Worm (Caenorhabditis elegans) whole organism, L4 larva: Measurements from ENCODE around the gene dmsr-10.

Experiments
- F37D6.2 ChIP-seq: sonication (generic microtip); optimal IDR thresholded peaks from 2 replicates; lab custom pipeline; 2016; ENCODE audit warnings: mild to moderate bottlenecking, missing genetic modification characterization, missing compliant biosample characterization
- F44E2.7 ChIP-seq: fragments of 200-800 bp; sonication (Bioruptor generic); IDR thresholded peaks from 2 replicates; pipeline ENCODE4 v2.1.2; 2022; ENCODE audit warnings: missing genetic modification characterization, missing compliant biosample characterization
- F49E8.2 ChIP-seq: sonication (generic microtip); optimal IDR thresholded peaks from 2 replicates; lab custom pipeline; 2016; ENCODE audit warnings: missing compliant biosample characterization, mild to moderate bottlenecking, missing genetic modification characterization, borderline replicate concordance
- Y105C5A.15 ChIP-seq: fragments of 200-800 bp; sonication (Bioruptor generic); IDR thresholded peaks from 2 replicates; pipeline ENCODE4 v1.3.6; 2022; ENCODE audit warnings: missing genetic modification characterization, missing compliant biosample characterization
- ZK546.5 ChIP-seq, 2 experiments: sonication (generic microtip); optimal IDR thresholded peaks; 2 replicates each; lab custom pipeline; 2017; ENCODE audit warnings: missing biosample characterization in 2 of 2, missing genetic modification characterization in 2 of 2
- aly-2 ChIP-seq: sonication (generic microtip); optimal IDR thresholded peaks from 2 replicates; lab custom pipeline; 2018; ENCODE audit warnings: missing biosample characterization, missing genetic modification characterization
- attf-4 ChIP-seq: sonication (generic microtip); optimal IDR thresholded peaks from 3 replicates; lab custom pipeline; 2017; ENCODE audit warnings: missing biosample characterization, missing genetic modification characterization
- ceh-20 ChIP-seq: fragments of 200-800 bp; sonication (Bioruptor generic); IDR thresholded peaks from 2 replicates; pipeline ENCODE4 v1.3.6; 2022; ENCODE audit warnings: missing genetic modification reagents, missing genetic modification characterization, missing compliant biosample characterization
- ceh-28 ChIP-seq: fragments of 150-350 bp; optimal IDR thresholded peaks from 2 replicates; lab custom pipeline; 2014; ENCODE audit warnings: missing biosample characterization, missing genetic modification reagents, missing genetic modification characterization
- ceh-82 ChIP-seq: sonication (generic microtip); optimal IDR thresholded peaks from 2 replicates; lab custom pipeline; 2017; ENCODE audit warnings: missing biosample characterization, missing genetic modification characterization
- cey-2 ChIP-seq: sonication (generic microtip); optimal IDR thresholded peaks from 3 replicates; lab custom pipeline; 2017; ENCODE audit warnings: missing genetic modification characterization, mild to moderate bottlenecking, missing compliant biosample characterization, antibody characterized with exemption, borderline replicate concordance; ENCODE audit not compliant: insufficient read depth
- ctbp-1 ChIP-seq: fragments of 200-800 bp; sonication (Bioruptor generic); IDR thresholded peaks from 2 replicates; pipeline ENCODE4 v1.3.6; 2022; ENCODE audit warnings: missing genetic modification reagents, missing genetic modification characterization, missing compliant biosample characterization
- daf-16 ChIP-seq, 3 experiments: sonication (generic microtip); optimal IDR thresholded peaks; 2 replicates each; lab custom pipeline; 2016 to 2017; ENCODE audit warnings: missing genetic modification characterization in 3 of 3, missing genetic modification reagents in 3 of 3, mild to moderate bottlenecking in 2 of 3, missing compliant biosample characterization in 2 of 3, missing biosample characterization in 1 of 3, moderate library complexity in 1 of 3
- dmd-8 ChIP-seq: fragments of 200-800 bp; sonication (Bioruptor generic); IDR thresholded peaks from 2 replicates; pipeline ENCODE4 v1.3.6; 2022; ENCODE audit warnings: missing genetic modification characterization, missing compliant biosample characterization
- dpl-1 ChIP-seq: fragments of 150-350 bp; optimal IDR thresholded peaks from 2 replicates; lab custom pipeline; 2014; ENCODE audit warnings: missing biosample characterization, missing genetic modification reagents, missing genetic modification characterization
- dve-1 ChIP-seq: sonication (generic microtip); optimal IDR thresholded peaks from 2 replicates; lab custom pipeline; 2017; ENCODE audit warnings: antibody characterized with exemption, mild to moderate bottlenecking, missing genetic modification characterization, missing compliant biosample characterization; ENCODE audit not compliant: insufficient read depth
- egl-43 ChIP-seq: fragments of 200-800 bp; sonication (Bioruptor generic); IDR thresholded peaks from 2 replicates; pipeline ENCODE4 v1.3.6; 2022; ENCODE audit warnings: missing genetic modification reagents, missing genetic modification characterization, missing compliant biosample characterization
- gei-8 ChIP-seq: fragments of 200-800 bp; sonication (Bioruptor generic); optimal IDR thresholded peaks from 2 replicates; lab custom pipeline; 2018; ENCODE audit warnings: mild to moderate bottlenecking, missing genetic modification characterization, missing compliant biosample characterization
- hlh-11 ChIP-seq: fragments of 200-800 bp; sonication (Bioruptor generic); optimal IDR thresholded peaks from 2 replicates; lab custom pipeline; 2018; ENCODE audit warnings: mild to moderate bottlenecking, missing genetic modification characterization, missing compliant biosample characterization
- hlh-30 ChIP-seq: sonication (generic microtip); optimal IDR thresholded peaks from 2 replicates; lab custom pipeline; 2017; ENCODE audit warnings: antibody characterized with exemption, mild to moderate bottlenecking, missing genetic modification characterization, missing compliant biosample characterization; ENCODE audit not compliant: insufficient read depth
- hmg-1.1 ChIP-seq: fragments of 200-800 bp; sonication (Bioruptor generic); IDR thresholded peaks from 2 replicates; pipeline ENCODE4 v1.3.6; 2022; ENCODE audit warnings: missing genetic modification reagents, missing genetic modification characterization, missing compliant biosample characterization
- lim-7 ChIP-seq: fragments of 200-800 bp; sonication (Bioruptor generic); IDR thresholded peaks from 2 replicates; pipeline ENCODE4 v1.3.6; 2022; ENCODE audit warnings: missing genetic modification characterization, missing compliant biosample characterization
- lin-15B ChIP-seq: fragments of 150-350 bp; sonication (generic microtip); optimal IDR thresholded peaks from 3 replicates; lab custom pipeline; 2014; ENCODE audit warnings: missing biosample characterization, missing genetic modification characterization
- lin-38 ChIP-seq: fragments of 200-800 bp; sonication (Bioruptor generic); IDR thresholded peaks from 2 replicates; pipeline ENCODE4 v1.3.6; 2022; ENCODE audit warnings: missing genetic modification reagents, missing genetic modification characterization, missing compliant biosample characterization
- mdl-1 ChIP-seq, 2 experiments: fragments of 150-350 bp in 1 of 2; sonication (generic microtip) in 1 of 2; optimal IDR thresholded peaks; 2 replicates each; lab custom pipeline; 2014 to 2017; ENCODE audit warnings: missing biosample characterization in 2 of 2, missing genetic modification characterization in 2 of 2
- mep-1 ChIP-seq: fragments of 150-350 bp; sonication (generic microtip); optimal IDR thresholded peaks from 3 replicates; lab custom pipeline; 2014; ENCODE audit warnings: missing biosample characterization, missing genetic modification characterization
- mxl-2 ChIP-seq: fragments of 200-800 bp; sonication (Bioruptor generic); conservative IDR thresholded peaks from 2 replicates; pipeline ENCODE4 v1.3.6; 2022; ENCODE audit warnings: missing genetic modification reagents, missing genetic modification characterization, missing compliant biosample characterization
- mxl-3 ChIP-seq: fragments of 200-800 bp; sonication (Bioruptor generic); optimal IDR thresholded peaks from 2 replicates; lab custom pipeline; 2018; ENCODE audit warnings: mild to moderate bottlenecking, missing genetic modification characterization, missing compliant biosample characterization
- nhr-10 ChIP-seq: fragments of 150-350 bp; optimal IDR thresholded peaks from 2 replicates; lab custom pipeline; 2014; ENCODE audit warnings: missing biosample characterization, missing genetic modification characterization
- nhr-102 ChIP-seq: sonication (generic microtip); optimal IDR thresholded peaks from 2 replicates; lab custom pipeline; 2016; ENCODE audit warnings: mild to moderate bottlenecking, missing genetic modification characterization, moderate library complexity, missing compliant biosample characterization
- nhr-11 ChIP-seq: fragments of 150-350 bp; optimal IDR thresholded peaks from 2 replicates; lab custom pipeline; 2014; ENCODE audit warnings: missing biosample characterization, missing genetic modification characterization
- nhr-28 ChIP-seq: fragments of 150-350 bp; optimal IDR thresholded peaks from 2 replicates; lab custom pipeline; 2014; ENCODE audit warnings: missing biosample characterization, missing genetic modification characterization
- nhr-48 ChIP-seq: sonication (generic microtip); optimal IDR thresholded peaks from 2 replicates; lab custom pipeline; 2016; ENCODE audit warnings: mild to moderate bottlenecking, missing genetic modification characterization, missing compliant biosample characterization
- nhr-76 ChIP-seq: fragments of 150-350 bp; optimal IDR thresholded peaks from 2 replicates; lab custom pipeline; 2014; ENCODE audit warnings: missing biosample characterization, missing genetic modification characterization
- pha-4 ChIP-seq, 2 experiments: fragments of 150-350 bp in 1 of 2; fragments of 200-800 bp in 1 of 2; sonication (Bioruptor generic) in 1 of 2; IDR thresholded peaks in 1 of 2; optimal IDR thresholded peaks in 1 of 2; 2 replicates each; pipeline versions ENCODE4 v1.3.6 to Lab custom; 2014 to 2022; ENCODE audit warnings: missing genetic modification characterization in 2 of 2, missing genetic modification reagents in 2 of 2, missing biosample characterization in 1 of 2, missing compliant biosample characterization in 1 of 2
- rbr-2 ChIP-seq: sonication (generic microtip); optimal IDR thresholded peaks from 2 replicates; lab custom pipeline; 2016; ENCODE audit warnings: missing genotype, missing genetic modification characterization, missing compliant biosample characterization
- saeg-2 ChIP-seq: fragments of 200-800 bp; sonication (Bioruptor generic); IDR thresholded peaks from 2 replicates; pipeline ENCODE4 v1.3.6; 2022; ENCODE audit warnings: missing genetic modification reagents, missing genetic modification characterization, missing compliant biosample characterization
- skn-1 ChIP-seq: fragments of 150-350 bp; optimal IDR thresholded peaks from 2 replicates; lab custom pipeline; 2014; ENCODE audit warnings: missing biosample characterization, missing genetic modification characterization
- tra-1 ChIP-seq: fragments of 200-800 bp; sonication (Bioruptor generic); IDR thresholded peaks from 2 replicates; pipeline ENCODE4 v1.3.6; 2022; ENCODE audit warnings: missing genetic modification reagents, missing genetic modification characterization, missing compliant biosample characterization
- unc-39 ChIP-seq: sonication (generic microtip); optimal IDR thresholded peaks from 2 replicates; lab custom pipeline; 2017; ENCODE audit warnings: missing biosample characterization, missing genetic modification characterization
- zag-1 ChIP-seq: fragments of 150-350 bp; optimal IDR thresholded peaks from 2 replicates; lab custom pipeline; 2014; ENCODE audit warnings: missing biosample characterization, missing genetic modification characterization
- zfp-2 ChIP-seq: sonication (generic microtip); optimal IDR thresholded peaks from 2 replicates; lab custom pipeline; 2016; ENCODE audit warnings: mild to moderate bottlenecking, missing genetic modification characterization, missing compliant biosample characterization

The dmsr-10 gene

DNA sequence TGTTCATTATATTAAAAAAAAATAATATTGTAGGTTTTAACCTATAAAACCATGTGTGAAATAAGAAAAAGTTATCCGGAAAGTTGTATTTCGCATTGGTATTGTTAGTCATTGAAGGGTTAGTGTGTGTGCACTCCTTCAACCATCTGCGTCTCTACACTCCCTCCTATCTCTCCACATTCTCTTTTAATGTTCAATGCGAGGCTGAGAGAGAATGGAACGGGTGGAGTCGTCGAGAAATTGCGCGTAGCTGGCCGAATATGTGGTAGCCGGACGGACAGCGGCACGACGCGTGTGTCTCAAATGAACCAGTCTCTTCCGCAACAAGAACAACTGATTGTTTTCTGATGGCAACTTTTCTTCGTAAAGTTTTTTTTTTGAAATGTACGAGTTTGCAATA lies 4.9 kb downstream of the dmsr-10 start:
- TF ChIP-seq attf-4 (tag; lab: Kevin White, UChicago): no peak
- TF ChIP-seq F44E2.7: no peak
- peak; percentile 38 for TF ChIP-seq nhr-28 (tag; lab: Kevin White, UChicago)
- TF ChIP-seq hlh-30 (tag; lab: Kevin White, UChicago): peak; percentile 0
- TF ChIP-seq ceh-20 (GFP tag; lab: Robert Waterston, UW): no peak
- peak; percentile 66 for TF ChIP-seq hmg-1.1 (GFP tag; lab: Robert Waterston, UW)
- no peak for TF ChIP-seq pha-4 (GFP tag; IDR thresholded peaks at IDR 0.05; lab: Robert Waterston, UW)
- no peak for TF ChIP-seq pha-4 (tag; optimal IDR thresholded peaks at IDR 0.05; lab: Kevin White, UChicago)
- TF ChIP-seq F49E8.2 (tag; lab: Kevin White, UChicago): no peak
- no peak for TF ChIP-seq unc-39 (tag; lab: Kevin White, UChicago)
- no peak for TF ChIP-seq nhr-102 (tag; lab: Kevin White, UChicago)
- no peak for TF ChIP-seq nhr-48 (tag; lab: Kevin White, UChicago)
- TF ChIP-seq saeg-2: no peak
- TF ChIP-seq Y105C5A.15: no peak
- peak; percentile 56 for TF ChIP-seq mep-1 (tag; lab: Kevin White, UChicago)
- TF ChIP-seq rbr-2: peak; percentile 25
- TF ChIP-seq mdl-1 (tag; optimal IDR thresholded peaks at IDR 0.05; lab: Kevin White, UChicago): peak in 1 of 2 experiments; percentile 50
- peak; percentile 36 for TF ChIP-seq dpl-1 (GFP tag; lab: Kevin White, UChicago)
- peak; percentile 24 for TF ChIP-seq dve-1
- no peak for TF ChIP-seq zfp-2
- TF ChIP-seq nhr-10 (tag; lab: Kevin White, UChicago): no peak
- no peak for TF ChIP-seq aly-2 (tag; lab: Kevin White, UChicago)
- TF ChIP-seq nhr-76: no peak
- TF ChIP-seq ZK546.5 (tag; optimal IDR thresholded peaks at IDR 0.05; lab: Kevin White, UChicago): no peak
- TF ChIP-seq lin-15B (tag; lab: Kevin White, UChicago): no peak
- TF ChIP-seq lim-7 (GFP tag; lab: Robert Waterston, UW): no peak
- no peak for TF ChIP-seq dmd-8 (GFP tag; lab: Robert Waterston, UW)
- no peak for TF ChIP-seq gei-8 (GFP tag; lab: Kevin White, UChicago)
- TF ChIP-seq mxl-3: peak; percentile 70
- peak; percentile 18 for TF ChIP-seq nhr-11 (tag; lab: Kevin White, UChicago)
- no peak for TF ChIP-seq ctbp-1 (GFP tag; lab: Robert Waterston, UW)
- TF ChIP-seq, all 104 proteins: peak for 10

DNA sequence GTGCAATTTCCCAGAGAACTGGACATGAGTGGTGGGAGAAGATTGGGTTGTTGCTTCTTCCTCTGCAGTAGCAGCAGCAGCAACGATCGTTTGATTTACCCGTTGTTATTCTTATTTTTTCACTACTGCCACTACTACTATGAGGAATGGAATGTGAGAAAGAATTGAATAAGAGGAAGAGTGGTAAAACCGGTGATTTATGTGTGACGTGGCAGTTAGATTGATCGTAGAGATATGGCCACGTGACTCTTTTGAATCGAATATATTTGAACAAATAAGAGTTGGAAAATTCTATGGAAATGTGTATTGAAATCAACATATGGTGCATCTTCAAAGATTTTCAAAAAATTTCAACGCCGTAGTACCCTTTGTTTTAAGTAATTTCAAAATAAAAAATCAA lies 5.5 kb downstream of the dmsr-10 start:
- TF ChIP-seq hlh-30 (tag; lab: Kevin White, UChicago) (no peak), ctbp-1 (GFP tag; lab: Robert Waterston, UW) (no peak), daf-16 (GFP tag; optimal IDR thresholded peaks at IDR 0.05; lab: Kevin White, UChicago) (no peak), daf-16 (tag; optimal IDR thresholded peaks at IDR 0.05; lab: Kevin White, UChicago) (no peak), attf-4 (tag; lab: Kevin White, UChicago) (no peak), lin-38 (GFP tag; lab: Robert Waterston, UW) (no peak), F37D6.2 (tag; lab: Kevin White, UChicago) (no peak), skn-1 (no peak), ceh-82 (tag; lab: Kevin White, UChicago) (no peak), tra-1 (GFP tag; lab: Robert Waterston, UW) (no peak), dve-1 (no peak), hlh-11 (tag; lab: Kevin White, UChicago) (no peak), egl-43 (GFP tag; lab: Robert Waterston, UW) (no peak), zag-1 (tag; lab: Kevin White, UChicago) (no peak), ceh-28 (tag; lab: Kevin White, UChicago) (no peak), cey-2 (tag; lab: Kevin White, UChicago) (no peak), mxl-2 (GFP tag; lab: Robert Waterston, UW) (no peak)
